Fruit fly (Drosophila melanogaster): ENCODE results near the gene CG9777.

CG9777 gene

DNA sequence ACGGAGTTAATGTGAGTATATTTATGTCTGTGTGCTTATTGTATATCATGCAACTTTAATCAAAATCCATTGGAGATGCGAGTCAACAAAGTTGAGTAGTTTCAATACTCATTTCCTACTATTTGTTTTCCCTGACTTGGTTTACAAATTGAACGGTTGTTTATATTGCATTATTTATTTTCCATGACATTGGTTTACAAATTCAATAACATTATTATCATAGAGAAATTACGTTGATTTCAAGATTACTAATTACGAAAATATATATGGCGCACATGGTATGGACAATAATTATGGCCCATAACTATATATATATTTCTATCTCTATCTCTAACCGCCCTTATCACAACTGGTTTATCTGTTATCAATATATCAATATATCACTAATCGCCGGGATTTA is 28.6 kb upstream of the CG9777 start:
- TF ChIP-seq CG10366 (GFP tag; IDR thresholded peaks at IDR 0.05) (no peak), chm (GFP tag; IDR thresholded peaks at IDR 0.05) (no peak), TFAM (GFP tag; optimal IDR thresholded peaks at IDR 0.05) (no peak), CG33557 (GFP tag; optimal IDR thresholded peaks at IDR 0.05) (peak; percentile 5), Bdp1 (GFP tag; optimal IDR thresholded peaks at IDR 0.05) (no peak), hb (GFP tag; IDR thresholded peaks at IDR 0.05; ENCODE audit: partially characterized antibody) (no peak), slp2 (GFP tag; optimal IDR thresholded peaks at IDR 0.05) (no peak), CG2116 (GFP tag; optimal IDR thresholded peaks at IDR 0.05) (no peak), CG3163 (GFP tag; optimal IDR thresholded peaks at IDR 0.05) (no peak), sd (tag; optimal IDR thresholded peaks at IDR 0.05) (no peak), pros (GFP tag; optimal IDR thresholded peaks at IDR 0.05) (no peak), shn (GFP tag; optimal IDR thresholded peaks at IDR 0.05) (no peak), CG15696 (tag; optimal IDR thresholded peaks at IDR 0.05) (peak; percentile 53), CG18764 (GFP tag; optimal IDR thresholded peaks at IDR 0.05) (no peak), chn (GFP tag; optimal IDR thresholded peaks at IDR 0.05) (no peak), dmrt11E (tag; optimal IDR thresholded peaks at IDR 0.05) (peak; percentile 22), Abd-B (GFP tag; optimal IDR thresholded peaks at IDR 0.05) (no peak), Xrp1 (GFP tag; IDR thresholded peaks at IDR 0.05) (0 out of 2 replicates have a peak, but pooled peaks have one; percentile 8), odd (GFP tag; optimal IDR thresholded peaks at IDR 0.05) (no peak), CG11723 (GFP tag; optimal IDR thresholded peaks at IDR 0.05) (no peak), sens (GFP tag) (peak; percentile 53)

DNA sequence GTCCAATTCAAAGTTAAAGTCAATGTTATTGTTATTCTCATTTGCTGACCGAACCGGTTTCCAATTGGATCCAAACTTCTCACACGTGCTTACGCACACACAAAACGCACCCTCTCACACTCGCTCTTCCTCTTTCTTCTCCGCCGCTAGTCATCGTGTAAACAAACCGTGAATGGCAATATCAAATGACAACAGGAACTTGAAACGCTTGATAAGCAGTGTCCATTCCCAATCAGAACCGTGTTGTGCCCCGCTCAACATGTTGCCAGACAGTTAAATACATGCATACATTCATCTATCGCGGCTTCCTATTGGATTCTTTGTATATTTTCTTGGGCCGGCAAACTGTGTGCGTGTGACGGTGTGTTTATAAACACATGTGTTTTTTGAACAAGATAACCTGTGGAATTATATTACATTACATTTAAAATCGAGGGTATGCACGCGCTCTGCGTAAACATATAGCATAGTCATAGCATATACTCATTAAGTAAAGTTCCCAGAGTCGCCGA is 23.7 kb upstream of the CG9777 start:
- TF ChIP-seq NC2α (GFP tag; optimal IDR thresholded peaks at IDR 0.05) (no peak), CG8290 (GFP tag; optimal IDR thresholded peaks at IDR 0.05) (no peak), CG8290 (tag; optimal IDR thresholded peaks at IDR 0.05) (peak in 1 of 2 experiments; percentile 28), knrl (GFP tag; IDR thresholded peaks at IDR 0.05; ENCODE audit: partially characterized antibody) (no peak), ci (GFP tag; IDR thresholded peaks at IDR 0.05) (no peak), CG1832 (GFP tag; optimal IDR thresholded peaks at IDR 0.05) (no peak), Hr51 (GFP tag; optimal IDR thresholded peaks at IDR 0.05) (peak in 1 of 2 experiments; percentile 7), CG7928 (GFP tag; optimal IDR thresholded peaks at IDR 0.05) (no peak), gem (tag; optimal IDR thresholded peaks at IDR 0.05) (no peak), CG16815 (GFP tag; optimal IDR thresholded peaks at IDR 0.05) (no peak), ranshi (GFP tag; IDR thresholded peaks at IDR 0.05) (no peak), mld (GFP tag; IDR thresholded peaks at IDR 0.05; ENCODE audit: partially characterized antibody) (no peak), CG3838 (GFP tag; optimal IDR thresholded peaks at IDR 0.05) (no peak), CG15696 (tag; optimal IDR thresholded peaks at IDR 0.05) (peak; percentile 16), z (GFP tag; IDR thresholded peaks at IDR 0.05) (no peak), NK7.1 (GFP tag; optimal IDR thresholded peaks at IDR 0.05) (no peak), CG43689 (GFP tag; IDR thresholded peaks at IDR 0.05) (no peak), CG2712 (tag; optimal IDR thresholded peaks at IDR 0.05) (peak; percentile 45), oc (tag; optimal IDR thresholded peaks at IDR 0.05) (peak; percentile 41), fru (optimal IDR thresholded peaks at IDR 0.05) (no peak), CG16813 (GFP tag; IDR thresholded peaks at IDR 0.05; ENCODE audit: partially characterized antibody) (no peak), pzg (GFP tag; optimal IDR thresholded peaks at IDR 0.05) (no peak), Bdp1 (GFP tag; optimal IDR thresholded peaks at IDR 0.05) (no peak), Med (GFP tag) (peak; percentile 90), CG34422 (GFP tag; IDR thresholded peaks at IDR 0.05) (peak; percentile 82; the same call in 1 of the 3 replicates), tna (GFP tag; IDR thresholded peaks at IDR 0.05; ENCODE audit: partially characterized antibody) (no peak), Sox102F (GFP tag; optimal IDR thresholded peaks at IDR 0.05) (no peak), NC2β (GFP tag; optimal IDR thresholded peaks at IDR 0.05) (peak; percentile 13), CG9932 (GFP tag; IDR thresholded peaks at IDR 0.05) (no peak), Max (GFP tag; optimal IDR thresholded peaks at IDR 0.05) (peak; percentile 7), CG42726 (GFP tag; IDR thresholded peaks at IDR 0.05; ENCODE audit: partially characterized antibody) (no peak), CG17359 (tag; optimal IDR thresholded peaks at IDR 0.05) (no peak)
